Fruit fly (Drosophila melanogaster) whole organism, wandering third instar larva: ENCODE results near the gene CG14326.

ENCODE experiments used
- CG32264 ChIP-seq: fragments of 200-800 bp; sonication (Bioruptor generic); optimal IDR thresholded peaks from 2 replicates; lab custom pipeline; 2016; ENCODE audit warnings: missing biosample characterization, missing genetic modification characterization
- CG9705 ChIP-seq: fragments of 200-800 bp; sonication (Bioruptor generic); optimal IDR thresholded peaks from 2 replicates; lab custom pipeline; 2018; ENCODE audit warnings: missing biosample characterization, mild to moderate bottlenecking, missing genetic modification characterization
- CrebA ChIP-seq: fragments of 200-800 bp; sonication (Bioruptor generic); optimal IDR thresholded peaks from 2 replicates; lab custom pipeline; 2016; ENCODE audit warnings: missing biosample characterization, mild to moderate bottlenecking, missing genetic modification characterization, borderline replicate concordance
- Dif ChIP-seq: fragments of 200-275, 200-300 bp; sonication (Bioruptor generic); optimal IDR thresholded peaks from 2 replicates; lab custom pipeline; 2018; ENCODE audit warnings: missing biosample characterization, missing genetic modification characterization; ENCODE audit not compliant: partially characterized antibody
- GATAd ChIP-seq: sonication (Bioruptor generic); optimal IDR thresholded peaks from 2 replicates; lab custom pipeline; 2016; ENCODE audit warnings: missing biosample characterization, missing genetic modification characterization
- HLH106 ChIP-seq: fragments of 200-800 bp; optimal IDR thresholded peaks from 3 replicates; lab custom pipeline; 2019; ENCODE audit warnings: missing biosample characterization, mild to moderate bottlenecking, missing genetic modification characterization, moderate library complexity
- Hnf4 ChIP-seq: fragments of 200-800 bp; sonication (Bioruptor generic); optimal IDR thresholded peaks from 2 replicates; lab custom pipeline; 2016; ENCODE audit warnings: missing biosample characterization, mild to moderate bottlenecking, missing genetic modification characterization
- Hr78 ChIP-seq: fragments of >200 bp; optimal IDR thresholded peaks from 2 replicates; lab custom pipeline; 2017; ENCODE audit warnings: missing biosample characterization, missing genetic modification characterization
- Hr83 ChIP-seq: fragments of 200-300 bp; sonication (Bioruptor generic); optimal IDR thresholded peaks from 2 replicates; lab custom pipeline; 2016; ENCODE audit warnings: missing biosample characterization, mild to moderate bottlenecking, missing genetic modification characterization, moderate library complexity; ENCODE audit not compliant: poor library complexity, severe bottlenecking
- Jra ChIP-seq: sonication (Bioruptor generic); optimal IDR thresholded peaks from 2 replicates; lab custom pipeline; 2016; ENCODE audit warnings: missing biosample characterization, missing genetic modification characterization
- Mio ChIP-seq: sonication (Bioruptor generic); optimal IDR thresholded peaks from 2 replicates; lab custom pipeline; 2016; ENCODE audit warnings: missing biosample characterization, missing genetic modification characterization
- N ChIP-seq: fragments of >200 bp; optimal IDR thresholded peaks from 2 replicates; lab custom pipeline; 2018; ENCODE audit warnings: missing biosample characterization, missing external identifiers, missing genetic modification characterization
- OdsH ChIP-seq: fragments of 200-800 bp; sonication (Bioruptor generic); optimal IDR thresholded peaks from 2 replicates; lab custom pipeline; 2016; ENCODE audit warnings: missing biosample characterization, mild to moderate bottlenecking, missing genetic modification characterization
- Rel ChIP-seq, 2 experiments: fragments of 200-800 bp; sonication (Bioruptor generic) in 1 of 2; optimal IDR thresholded peaks; 2 replicates in 1 of 2; 3 replicates in 1 of 2; lab custom pipeline; 2016 to 2019; ENCODE audit warnings: mild to moderate bottlenecking in 2 of 2, missing biosample characterization in 2 of 2, missing genetic modification characterization in 2 of 2, moderate library complexity in 1 of 2
- Sp1 ChIP-seq: fragments of 200-800 bp; sonication (Bioruptor generic); optimal IDR thresholded peaks from 3 replicates; lab custom pipeline; 2019; ENCODE audit warnings: missing biosample characterization, mild to moderate bottlenecking, missing genetic modification characterization, moderate library complexity
- Vsx2 ChIP-seq: fragments of 200-300, 225-300 bp; sonication (Bioruptor generic); optimal IDR thresholded peaks from 2 replicates; lab custom pipeline; 2018; ENCODE audit warnings: missing biosample characterization, missing genetic modification characterization; ENCODE audit not compliant: partially characterized antibody
- br ChIP-seq: fragments of 200-800 bp; sonication (Bioruptor generic); optimal IDR thresholded peaks from 2 replicates; lab custom pipeline; 2016; ENCODE audit warnings: missing biosample characterization, missing genetic modification characterization
- brk ChIP-seq: fragments of 200-800 bp; sonication (Bioruptor generic); optimal IDR thresholded peaks from 2 replicates; lab custom pipeline; 2016; ENCODE audit warnings: missing biosample characterization, mild to moderate bottlenecking, missing genetic modification characterization
- dl ChIP-seq, 2 experiments: fragments of 175-275, 200-275 bp in 1 of 2; fragments of 200-275 bp in 1 of 2; sonication (Bioruptor generic); optimal IDR thresholded peaks; lab custom pipeline; 2018; ENCODE audit warnings: mild to moderate bottlenecking in 2 of 2, missing biosample characterization in 2 of 2, missing genetic modification characterization in 2 of 2, moderate library complexity in 2 of 2; ENCODE audit not compliant: partially characterized antibody in 2 of 2, insufficient read depth in 1 of 2
- dmrt93B ChIP-seq: fragments of 200-800 bp; sonication (Bioruptor generic); optimal IDR thresholded peaks from 2 replicates; lab custom pipeline; 2018; ENCODE audit warnings: missing biosample characterization, mild to moderate bottlenecking, missing genetic modification characterization
- dsf ChIP-seq: sonication (Bioruptor generic); optimal IDR thresholded peaks from 2 replicates; lab custom pipeline; 2016; ENCODE audit warnings: missing biosample characterization, missing genetic modification characterization, borderline replicate concordance
- ey ChIP-seq: fragments of 200-800 bp; sonication (Bioruptor generic); optimal IDR thresholded peaks from 2 replicates; lab custom pipeline; 2016; ENCODE audit warnings: missing biosample characterization, missing genetic modification characterization
- foxo ChIP-seq, 2 experiments: fragments of 200-800 bp; sonication (Bioruptor generic); optimal IDR thresholded peaks; 2 replicates in 1 of 2; 3 replicates in 1 of 2; lab custom pipeline; 2016 to 2017; ENCODE audit warnings: missing biosample characterization in 2 of 2, missing genetic modification characterization in 2 of 2
- fru ChIP-seq: fragments of 200-800 bp; sonication (Bioruptor generic); optimal IDR thresholded peaks from 3 replicates; lab custom pipeline; 2016; ENCODE audit warnings: missing biosample characterization, mild to moderate bottlenecking, missing genetic modification characterization
- h ChIP-seq: fragments of 200-800 bp; sonication (Bioruptor generic); optimal IDR thresholded peaks from 3 replicates; lab custom pipeline; 2016; ENCODE audit warnings: missing biosample characterization, mild to moderate bottlenecking, missing genetic modification characterization
- jim ChIP-seq: fragments of 175-275, 200-325 bp; sonication (Bioruptor generic); optimal IDR thresholded peaks from 2 replicates; lab custom pipeline; 2016; ENCODE audit warnings: missing biosample characterization, mild to moderate bottlenecking, missing genetic modification characterization
- lola ChIP-seq: fragments of >200 bp; optimal IDR thresholded peaks from 2 replicates; lab custom pipeline; 2017; ENCODE audit warnings: missing biosample characterization, missing genetic modification characterization
- pan ChIP-seq: fragments of >200 bp; optimal IDR thresholded peaks from 2 replicates; lab custom pipeline; 2017
- psq ChIP-seq: fragments of 200-800 bp; sonication (Bioruptor generic); optimal IDR thresholded peaks from 3 replicates; lab custom pipeline; 2017; ENCODE audit warnings: missing biosample characterization, mild to moderate bottlenecking, missing genetic modification characterization, moderate library complexity
- rgr ChIP-seq: fragments of 200-800 bp; sonication (Bioruptor generic); optimal IDR thresholded peaks from 3 replicates; lab custom pipeline; 2016; ENCODE audit warnings: missing biosample characterization, mild to moderate bottlenecking, missing genetic modification characterization
- sage ChIP-seq: fragments of 200-800 bp; sonication (Bioruptor generic); optimal IDR thresholded peaks from 2 replicates; lab custom pipeline; 2016; ENCODE audit warnings: missing biosample characterization, mild to moderate bottlenecking, missing genetic modification characterization
- tai ChIP-seq: sonication (Bioruptor generic); optimal IDR thresholded peaks from 2 replicates; lab custom pipeline; 2016; ENCODE audit warnings: missing biosample characterization, missing genetic modification characterization
- usp ChIP-seq: fragments of >200 bp; optimal IDR thresholded peaks from 2 replicates; lab custom pipeline; 2017; ENCODE audit warnings: missing biosample characterization, missing genetic modification characterization

Gene CG14326

dm6 chr3R:17595084-17595483, 23.8 kb upstream of the CG14326 start, which contains the start of gene Sgs5:
Gene Sgs5 (plus strand): TSS chr3R:17595362.
- TF ChIP-seq HLH106 (tag; lab: Kevin White, UChicago) (no peak), Sp1 (GFP tag; lab: Kevin White, UChicago) (peak; percentile 47), Dif (GFP tag; lab: Kevin White, UChicago) (no peak), Jra (GFP tag; lab: Kevin White, UChicago) (peak; percentile 35), sage (GFP tag; lab: Kevin White, UChicago) (no peak), OdsH (GFP tag; lab: Kevin White, UChicago) (peak; percentile 66), Mio (GFP tag; lab: Kevin White, UChicago) (no peak), N (GFP tag; lab: Kevin White, UChicago) (no peak), dl (GFP tag; optimal IDR thresholded peaks at IDR 0.05; lab: Kevin White, UChicago; ENCODE audit: insufficient read depth in 1 of 2, partially characterized antibody in 2 of 2) (no peak), ey (GFP tag; lab: Kevin White, UChicago) (peak; percentile 11), lola (GFP tag; lab: Kevin White, UChicago) (no peak), foxo (GFP tag; optimal IDR thresholded peaks at IDR 0.05; lab: Kevin White, UChicago) (peak in 1 of 2 experiments; percentile 51), brk (GFP tag; lab: Kevin White, UChicago) (peak; percentile 55), Hr78 (no peak), h (GFP tag; lab: Kevin White, UChicago) (peak; percentile 82), psq (GFP tag; lab: Kevin White, UChicago) (peak; percentile 32), CG32264 (GFP tag; lab: Kevin White, UChicago) (no peak), Hnf4 (GFP tag; lab: Kevin White, UChicago) (peak; percentile 67), CrebA (GFP tag; lab: Kevin White, UChicago) (peak; percentile 53), dsf (GFP tag; lab: Kevin White, UChicago) (no peak), fru (peak; percentile 55), CG9705 (peak; percentile 25), Hr83 (peak; percentile 96), tai (peak; percentile 51), br (peak; percentile 53), rgr (peak; percentile 82)

DNA sequence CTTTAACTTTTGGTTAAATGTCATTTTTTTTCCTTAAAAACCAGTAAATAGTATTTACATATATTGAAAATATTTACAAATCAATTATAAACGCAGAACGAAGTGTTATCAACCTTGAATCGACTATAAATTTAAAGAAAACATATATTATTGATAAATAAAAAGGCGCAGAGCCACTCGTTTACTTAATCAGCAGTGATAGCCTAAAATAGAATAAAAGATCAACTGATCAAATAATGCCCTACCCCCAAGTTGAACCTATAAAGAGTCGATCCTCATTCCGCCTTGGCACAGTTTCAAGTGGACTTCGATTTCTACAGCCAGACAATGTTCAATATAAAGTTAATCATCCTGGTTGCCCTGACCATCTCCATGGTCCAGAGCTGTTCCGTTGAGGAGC, 22.7 kb upstream of the CG14326 start, which contains the start of gene CG7606:
Gene CG7606 (plus strand): TSS at position 301 of the 400 bp plus-strand sequence.
- TF ChIP-seq Hr83 (no peak), Jra (GFP tag; lab: Kevin White, UChicago) (no peak), rgr (no peak), Vsx2 (GFP tag; lab: Kevin White, UChicago) (no peak), tai (no peak), dmrt93B (no peak), Dif (GFP tag; lab: Kevin White, UChicago) (no peak), CrebA (GFP tag; lab: Kevin White, UChicago) (no peak)

- TF ChIP-seq h (GFP tag; lab: Kevin White, UChicago) (no peak), br (no peak), Hnf4 (GFP tag; lab: Kevin White, UChicago) (no peak), Mio (GFP tag; lab: Kevin White, UChicago) (no peak), Hr83 (no peak), lola (GFP tag; lab: Kevin White, UChicago) (no peak), dl (GFP tag; optimal IDR thresholded peaks at IDR 0.05; lab: Kevin White, UChicago; ENCODE audit: insufficient read depth in 1 of 2, partially characterized antibody in 2 of 2) (no peak), brk (GFP tag; lab: Kevin White, UChicago) (no peak), CG32264 (GFP tag; lab: Kevin White, UChicago) (no peak), jim (GFP tag; lab: Kevin White, UChicago) (no peak), dsf (GFP tag; lab: Kevin White, UChicago) (no peak), OdsH (GFP tag; lab: Kevin White, UChicago) (no peak), usp (GFP tag; lab: Kevin White, UChicago) (no peak), sage (GFP tag; lab: Kevin White, UChicago) (no peak), Rel (GFP tag; optimal IDR thresholded peaks at IDR 0.05; lab: Kevin White, UChicago) (no peak), Rel (tag; optimal IDR thresholded peaks at IDR 0.05; lab: Kevin White, UChicago) (no peak), pan (lab: Kevin White, UChicago) (no peak), GATAd (GFP tag; lab: Kevin White, UChicago) (no peak), N (GFP tag; lab: Kevin White, UChicago) (no peak)
Measured at dm6 chr3R:17599695-17600094, 19.2 kb upstream of the CG14326 start.
